Worm (Caenorhabditis elegans) whole organism, mixed stage, embryonic: ENCODE measurements around the gene C17G10.13.

Experiments used
- ceh-39 ChIP-seq: fragments of 150-350 bp; optimal IDR thresholded peaks from 2 replicates; lab custom pipeline; 2014; ENCODE audit warnings: missing biosample characterization, missing genetic modification characterization
- ces-1 ChIP-seq: fragments of 150-350 bp; optimal IDR thresholded peaks from 2 replicates; lab custom pipeline; 2014; ENCODE audit warnings: missing biosample characterization, missing genetic modification reagents, missing genetic modification characterization
- drap-1 ChIP-seq: fragments of 200-800 bp; sonication (Bioruptor generic); optimal IDR thresholded peaks from 3 replicates; lab custom pipeline; 2018; ENCODE audit warnings: mild to moderate bottlenecking, missing genetic modification characterization, missing compliant biosample characterization
- mab-5 ChIP-seq: fragments of 150-350 bp; optimal IDR thresholded peaks from 2 replicates; lab custom pipeline; 2014; ENCODE audit warnings: missing biosample characterization, missing genetic modification characterization
- mep-1 ChIP-seq: fragments of 150-350 bp; optimal IDR thresholded peaks from 2 replicates; lab custom pipeline; 2017; ENCODE audit warnings: missing biosample characterization, missing genetic modification reagents, missing genetic modification characterization, inconsistent platforms
- nhr-12 ChIP-seq: fragments of 150-350 bp; optimal IDR thresholded peaks from 2 replicates; lab custom pipeline; 2014; ENCODE audit warnings: missing biosample characterization, missing genetic modification characterization
- nhr-2 ChIP-seq: fragments of 150-350 bp; optimal IDR thresholded peaks from 2 replicates; lab custom pipeline; 2014; ENCODE audit warnings: missing biosample characterization, missing genetic modification characterization
- nhr-237 ChIP-seq: fragments of 150-350 bp; optimal IDR thresholded peaks from 2 replicates; lab custom pipeline; 2014; ENCODE audit warnings: missing biosample characterization, missing genetic modification characterization
- nhr-28 ChIP-seq: fragments of 150-350 bp; optimal IDR thresholded peaks from 2 replicates; lab custom pipeline; 2014; ENCODE audit warnings: missing biosample characterization, missing genetic modification characterization
- nhr-76 ChIP-seq: sonication (generic microtip); optimal IDR thresholded peaks from 2 replicates; lab custom pipeline; 2017; ENCODE audit warnings: missing biosample characterization, missing genetic modification characterization
- unc-39 ChIP-seq: fragments of 150-350 bp; optimal IDR thresholded peaks from 2 replicates; lab custom pipeline; 2014; ENCODE audit warnings: missing biosample characterization, missing genetic modification characterization
- unc-62 ChIP-seq: fragments of 150-350 bp; optimal IDR thresholded peaks from 2 replicates; lab custom pipeline; 2014; ENCODE audit warnings: missing biosample characterization, missing genetic modification reagents, missing genetic modification characterization
- zip-8 ChIP-seq: fragments of 150-350 bp; optimal IDR thresholded peaks from 2 replicates; lab custom pipeline; 2014; ENCODE audit warnings: missing biosample characterization, missing genetic modification characterization
- ztf-11 ChIP-seq: fragments of 150-350 bp; optimal IDR thresholded peaks from 2 replicates; lab custom pipeline; 2014; ENCODE audit warnings: missing biosample characterization, missing genetic modification characterization

- TF ChIP-seq nhr-237 = no peak
- TF ChIP-seq unc-62 (GFP tag; lab: Kevin White, UChicago) = no peak
- TF ChIP-seq zip-8 (tag; lab: Kevin White, UChicago) = no peak
- TF ChIP-seq mab-5 (tag; lab: Kevin White, UChicago) = no peak
- no peak for TF ChIP-seq nhr-12 (tag; lab: Kevin White, UChicago)
- TF ChIP-seq drap-1 (GFP tag; lab: Kevin White, UChicago) = no peak
- TF ChIP-seq ztf-11 (tag; lab: Kevin White, UChicago) = no peak
- no peak for TF ChIP-seq nhr-28 (tag; lab: Kevin White, UChicago)
- TF ChIP-seq ceh-39 = no peak
- TF ChIP-seq mep-1 = no peak
- no peak for TF ChIP-seq ces-1 (GFP tag; lab: Kevin White, UChicago)
- TF ChIP-seq nhr-76 (tag; lab: Kevin White, UChicago) = no peak
- no peak for TF ChIP-seq nhr-2
- no peak for TF ChIP-seq unc-39 (tag; lab: Kevin White, UChicago)
These were observed 1.8 kb downstream of the C17G10.13 start for ce11 chrII:5587794-5588193.
